Worm (Caenorhabditis elegans) whole organism, young adult: ENCODE results near the gene B0228.1.
A peak's percentile ranks its signal among the peaks of the same experiment; 100 is the strongest.

ENCODE experiments used
- B0035.1 ChIP-seq: sonication (generic microtip); optimal IDR thresholded peaks from 2 replicates; lab custom pipeline; 2016; ENCODE audit warnings: missing genetic modification characterization, mild to moderate bottlenecking, missing compliant biosample characterization, missing genotype, missing genetic modification reagents
- B0336.3 ChIP-seq: fragments of 200-800 bp; sonication (Bioruptor generic); IDR thresholded peaks from 2 replicates; pipeline ENCODE4 v1.3.6; 2022; ENCODE audit warnings: missing genetic modification characterization, missing compliant biosample characterization
- F55B11.4 ChIP-seq: sonication (generic microtip); optimal IDR thresholded peaks from 2 replicates; lab custom pipeline; 2016; ENCODE audit warnings: missing compliant biosample characterization, missing genetic modification characterization, borderline replicate concordance; ENCODE audit not compliant: insufficient read depth
- K11D2.4 ChIP-seq: fragments of 200-800 bp; sonication (Bioruptor generic); IDR thresholded peaks from 2 replicates; pipeline ENCODE4 v1.3.6; 2022; ENCODE audit warnings: missing genetic modification reagents, missing genetic modification characterization, missing compliant biosample characterization
- Y53G8AR.9 ChIP-seq: fragments of 200-800 bp; sonication (Bioruptor generic); conservative IDR thresholded peaks from 2 replicates; pipeline ENCODE4 v1.3.6; 2022; ENCODE audit warnings: missing genetic modification reagents, missing genetic modification characterization, missing compliant biosample characterization
- Y56A3A.18 ChIP-seq: fragments of 200-800 bp; sonication (Bioruptor generic); IDR thresholded peaks from 2 replicates; pipeline ENCODE4 v1.3.6; 2022; ENCODE audit warnings: missing genetic modification reagents, missing genetic modification characterization, missing compliant biosample characterization
- Y79H2A.3 ChIP-seq: fragments of 200-800 bp; sonication (Bioruptor generic); conservative IDR thresholded peaks from 2 replicates; pipeline ENCODE4 v1.3.6; 2022; ENCODE audit warnings: missing genetic modification reagents, missing genetic modification characterization, missing compliant biosample characterization
- ZK185.1 ChIP-seq: sonication (generic microtip); optimal IDR thresholded peaks from 2 replicates; lab custom pipeline; 2016; ENCODE audit warnings: mild to moderate bottlenecking, missing genetic modification characterization, missing compliant biosample characterization; ENCODE audit not compliant: poor library complexity, severe bottlenecking
- ama-1 ChIP-seq, 3 experiments: fragments of 150-350 bp in 1 of 3; sonication (generic microtip) in 2 of 3; optimal IDR thresholded peaks; 2 replicates each; lab custom pipeline; 2014 to 2018; ENCODE audit warnings: missing biosample characterization in 2 of 3, missing genetic modification characterization in 2 of 3, missing genetic modification reagents in 2 of 3
- attf-5 ChIP-seq: fragments of 200-800 bp; sonication (Bioruptor generic); optimal IDR thresholded peaks from 2 replicates; lab custom pipeline; 2018; ENCODE audit warnings: mild to moderate bottlenecking, missing genetic modification characterization, missing compliant biosample characterization
- ccch-3 ChIP-seq: fragments of 200-800 bp; sonication (Bioruptor generic); optimal IDR thresholded peaks from 2 replicates; lab custom pipeline; 2018; ENCODE audit warnings: mild to moderate bottlenecking, missing genetic modification characterization, missing compliant biosample characterization
- cebp-1 ChIP-seq, 2 experiments: fragments of 200-800 bp in 1 of 2; sonication (Bioruptor generic) in 1 of 2; sonication (generic microtip) in 1 of 2; IDR thresholded peaks in 1 of 2; optimal IDR thresholded peaks in 1 of 2; 2 replicates each; pipeline versions ENCODE4 v1.3.6 to Lab custom; 2017 to 2022; ENCODE audit warnings: missing compliant biosample characterization in 2 of 2, missing genetic modification characterization in 2 of 2, mild to moderate bottlenecking in 1 of 2, missing genetic modification reagents in 1 of 2, moderate library complexity in 1 of 2
- cebp-2 ChIP-seq: fragments of 200-800 bp; sonication (Bioruptor generic); IDR thresholded peaks from 2 replicates; pipeline ENCODE4 v1.3.6; 2022; ENCODE audit warnings: missing genetic modification characterization, missing compliant biosample characterization
- ceh-40 ChIP-seq: fragments of 200-800 bp; sonication (Bioruptor generic); IDR thresholded peaks from 2 replicates; pipeline ENCODE4 v1.3.6; 2022; ENCODE audit warnings: missing genetic modification characterization, missing compliant biosample characterization
- ceh-58 ChIP-seq: fragments of 200-800 bp; sonication (Bioruptor generic); IDR thresholded peaks from 2 replicates; pipeline ENCODE4 v1.3.6; 2022; ENCODE audit warnings: missing genetic modification characterization, missing compliant biosample characterization
- dox-1 ChIP-seq: fragments of 200-800 bp; sonication (Bioruptor generic); IDR thresholded peaks from 2 replicates; pipeline ENCODE4 v1.3.6; 2022; ENCODE audit warnings: missing genetic modification reagents, missing genetic modification characterization, missing compliant biosample characterization
- ets-4 ChIP-seq: fragments of 200-800 bp; sonication (Bioruptor generic); optimal IDR thresholded peaks from 2 replicates; lab custom pipeline; 2018; ENCODE audit warnings: mild to moderate bottlenecking, missing genetic modification characterization, missing compliant biosample characterization
- hlh-12 ChIP-seq: sonication (generic microtip); optimal IDR thresholded peaks from 2 replicates; lab custom pipeline; 2016; ENCODE audit warnings: missing genetic modification characterization, missing compliant biosample characterization
- hsf-1 ChIP-seq: fragments of 200-800 bp; sonication (Bioruptor generic); IDR thresholded peaks from 2 replicates; pipeline ENCODE4 v1.3.6; 2022; ENCODE audit warnings: missing genetic modification reagents, missing genetic modification characterization, missing compliant biosample characterization
- let-526 ChIP-seq: fragments of 200-800 bp; sonication (Bioruptor generic); IDR thresholded peaks from 2 replicates; pipeline ENCODE4 v1.3.6; 2022; ENCODE audit warnings: missing genetic modification reagents, missing genetic modification characterization, missing compliant biosample characterization
- lin-35 ChIP-seq, 3 experiments: fragments of 150-350 bp in 2 of 3; sonication (generic microtip) in 1 of 3; optimal IDR thresholded peaks; 2 replicates each; lab custom pipeline; 2014 to 2018; ENCODE audit warnings: missing biosample characterization in 3 of 3, missing genetic modification characterization in 3 of 3, missing genetic modification reagents in 3 of 3
- madf-10 ChIP-seq: sonication (generic microtip); optimal IDR thresholded peaks from 2 replicates; lab custom pipeline; 2016; ENCODE audit warnings: mild to moderate bottlenecking, missing genetic modification characterization, missing compliant biosample characterization
- madf-6 ChIP-seq: fragments of 200-800 bp; sonication (Bioruptor generic); IDR thresholded peaks from 2 replicates; pipeline ENCODE4 v1.3.6; 2022; ENCODE audit warnings: missing genetic modification reagents, missing genetic modification characterization, missing compliant biosample characterization
- nfya-2 ChIP-seq: fragments of 200-800 bp; sonication (Bioruptor generic); IDR thresholded peaks from 2 replicates; pipeline ENCODE4 v1.3.6; 2022; ENCODE audit warnings: missing genetic modification reagents, missing genetic modification characterization, missing compliant biosample characterization
- nfyb-1 ChIP-seq: fragments of 200-800 bp; sonication (Bioruptor generic); IDR thresholded peaks from 2 replicates; pipeline ENCODE4 v1.3.6; 2022; ENCODE audit warnings: missing genetic modification reagents, missing genetic modification characterization, missing compliant biosample characterization
- nhr-120 ChIP-seq: fragments of 200-800 bp; sonication (Bioruptor generic); IDR thresholded peaks from 2 replicates; pipeline ENCODE4 v1.3.6; 2022; ENCODE audit warnings: missing genetic modification characterization, missing compliant biosample characterization
- nhr-179 ChIP-seq: sonication (generic microtip); optimal IDR thresholded peaks from 2 replicates; lab custom pipeline; 2016; ENCODE audit warnings: mild to moderate bottlenecking, missing genetic modification characterization, missing compliant biosample characterization
- nhr-80 ChIP-seq: sonication (generic microtip); optimal IDR thresholded peaks from 2 replicates; lab custom pipeline; 2016; ENCODE audit warnings: missing genetic modification characterization, missing compliant biosample characterization
- repo-1 ChIP-seq: sonication (generic microtip); optimal IDR thresholded peaks from 2 replicates; lab custom pipeline; 2017; ENCODE audit warnings: mild to moderate bottlenecking, missing genetic modification characterization, missing compliant biosample characterization
- rpc-1 ChIP-seq, 2 experiments: fragments of 150-350 bp in 1 of 2; sonication (generic microtip) in 1 of 2; optimal IDR thresholded peaks; 2 replicates each; lab custom pipeline; 2014 to 2018; ENCODE audit warnings: missing biosample characterization in 1 of 2, missing genetic modification characterization in 1 of 2, missing genetic modification reagents in 1 of 2, missing genotype in 1 of 2
- snpc-4 ChIP-seq, 5 experiments: fragments of 150-350 bp in 1 of 5; sonication (generic microtip) in 4 of 5; optimal IDR thresholded peaks; 2 replicates each; lab custom pipeline; 2014 to 2018; ENCODE audit warnings: missing genetic modification characterization in 5 of 5, missing biosample characterization in 3 of 5, antibody characterized with exemption in 2 of 5, mild to moderate bottlenecking in 2 of 5, missing compliant biosample characterization in 2 of 5, missing genotype in 2 of 5, moderate library complexity in 2 of 5, missing genetic modification reagents in 1 of 5
- tbp1 ChIP-seq: fragments of 200-800 bp; sonication (Bioruptor generic); optimal IDR thresholded peaks from 2 replicates; lab custom pipeline; 2018; ENCODE audit warnings: mild to moderate bottlenecking, missing genetic modification characterization, missing compliant biosample characterization
- tbx-9 ChIP-seq: sonication (generic microtip); optimal IDR thresholded peaks from 2 replicates; lab custom pipeline; 2016; ENCODE audit warnings: borderline replicate concordance, missing genetic modification characterization, inconsistent platforms, missing compliant biosample characterization
- ztf-18 ChIP-seq: sonication (generic microtip); optimal IDR thresholded peaks from 2 replicates; lab custom pipeline; 2016; ENCODE audit warnings: missing genotype, mild to moderate bottlenecking, missing genetic modification characterization, missing compliant biosample characterization
- ztf-22 ChIP-seq: fragments of 200-800 bp; sonication (Bioruptor generic); optimal IDR thresholded peaks from 2 replicates; lab custom pipeline; 2018; ENCODE audit warnings: mild to moderate bottlenecking, missing genetic modification characterization, moderate library complexity, missing compliant biosample characterization
- ztf-25 ChIP-seq: fragments of 200-800 bp; sonication (Bioruptor generic); IDR thresholded peaks from 2 replicates; pipeline ENCODE4 v1.3.6; 2022; ENCODE audit warnings: missing genetic modification reagents, missing genetic modification characterization, missing compliant biosample characterization
- ztf-26 ChIP-seq: sonication (generic microtip); optimal IDR thresholded peaks from 2 replicates; lab custom pipeline; 2017; ENCODE audit warnings: missing genetic modification characterization, missing compliant biosample characterization
- ztf-3 ChIP-seq: fragments of 200-800 bp; sonication (Bioruptor generic); optimal IDR thresholded peaks from 2 replicates; lab custom pipeline; 2018; ENCODE audit warnings: mild to moderate bottlenecking, missing genetic modification characterization, missing compliant biosample characterization

B0228.1 gene

DNA sequence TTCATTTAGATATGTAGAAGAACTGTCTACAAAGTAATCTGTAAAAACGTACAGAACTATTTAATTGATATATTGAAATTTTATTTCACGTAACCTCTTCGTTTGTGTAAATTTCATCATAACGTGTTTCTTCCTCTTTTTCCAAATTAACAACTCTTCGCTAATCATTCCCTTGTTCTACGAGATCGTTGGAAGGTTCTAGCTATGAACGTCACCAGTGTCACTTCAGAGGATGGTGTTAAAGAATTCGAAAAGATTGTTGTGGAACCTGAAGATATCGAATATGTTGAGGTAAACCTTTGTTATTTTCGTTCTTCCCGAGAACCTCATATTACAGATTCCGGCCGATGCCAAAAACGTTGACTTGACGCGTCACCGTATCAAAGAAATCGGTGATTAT, 17.3 kb downstream of the B0228.1 start, which contains the start of gene C06A8.6:
TSS of gene C06A8.6 (plus strand) at position 89 of the 400 bp plus-strand sequence.
- TF ChIP-seq B0035.1: no peak
- no peak for TF ChIP-seq madf-6 (GFP tag; lab: Robert Waterston, UW)
- TF ChIP-seq F55B11.4 (tag; lab: Kevin White, UChicago): no peak
- TF ChIP-seq Y79H2A.3 (GFP tag; lab: Robert Waterston, UW): no peak
- no peak for TF ChIP-seq dox-1 (GFP tag; lab: Robert Waterston, UW)
- no peak for TF ChIP-seq rpc-1 (optimal IDR thresholded peaks at IDR 0.05; lab: Kevin White, UChicago)
- TF ChIP-seq rpc-1 (tag; optimal IDR thresholded peaks at IDR 0.05; lab: Kevin White, UChicago): no peak
- TF ChIP-seq let-526: no peak
- no peak for TF ChIP-seq hlh-12 (tag; lab: Kevin White, UChicago)
- no peak for TF ChIP-seq ceh-40
- TF ChIP-seq attf-5 (GFP tag; lab: Kevin White, UChicago): no peak
- no peak for TF ChIP-seq ztf-22 (GFP tag; lab: Kevin White, UChicago)
- no peak for TF ChIP-seq ztf-25 (GFP tag; lab: Robert Waterston, UW)

DNA sequence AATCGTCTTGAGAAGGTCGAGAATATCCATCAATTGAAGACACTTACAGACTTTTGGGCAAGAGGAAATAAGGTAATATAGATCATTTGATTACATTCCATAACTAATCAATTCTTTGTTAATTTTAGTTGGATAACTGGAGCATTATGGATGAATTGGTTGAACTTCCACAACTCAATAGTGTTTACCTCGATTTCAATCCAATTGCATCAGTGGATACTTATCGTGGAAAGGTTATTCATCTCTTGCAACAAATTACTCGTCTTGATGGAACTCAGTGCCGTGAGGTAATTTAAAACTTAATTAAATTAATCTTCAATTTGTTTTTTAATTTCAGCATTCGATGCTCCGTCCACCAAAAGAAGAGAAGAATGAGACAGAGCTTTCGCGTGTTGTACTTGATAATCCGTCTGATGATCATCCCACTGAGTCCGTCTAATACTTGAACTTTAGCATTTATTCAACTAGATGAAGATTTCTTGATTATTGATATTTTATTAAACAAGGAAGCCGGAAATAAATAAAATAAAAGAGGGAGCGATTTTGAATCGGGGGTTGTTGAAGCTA, 18.4 kb downstream of the B0228.1 start:
- TF ChIP-seq nfya-2 (GFP tag; lab: Robert Waterston, UW): no peak
- peak; percentile 31 for TF ChIP-seq ZK185.1 (tag; lab: Kevin White, UChicago)
- TF ChIP-seq nhr-179 (tag; lab: Kevin White, UChicago): no peak
- TF ChIP-seq repo-1: peak; percentile 57
- peak in 1 of 3 experiments; percentile 16 for TF ChIP-seq lin-35 (GFP tag; optimal IDR thresholded peaks at IDR 0.05; lab: Kevin White, UChicago)
- TF ChIP-seq ama-1 (optimal IDR thresholded peaks at IDR 0.05; lab: Kevin White, UChicago): peak; percentile 68
- no peak for TF ChIP-seq ama-1 (GFP tag; optimal IDR thresholded peaks at IDR 0.05; lab: Kevin White, UChicago)
- TF ChIP-seq Y53G8AR.9 (GFP tag; lab: Robert Waterston, UW): 0 out of 2 replicates have a peak, but pooled peaks have one; percentile 27

DNA sequence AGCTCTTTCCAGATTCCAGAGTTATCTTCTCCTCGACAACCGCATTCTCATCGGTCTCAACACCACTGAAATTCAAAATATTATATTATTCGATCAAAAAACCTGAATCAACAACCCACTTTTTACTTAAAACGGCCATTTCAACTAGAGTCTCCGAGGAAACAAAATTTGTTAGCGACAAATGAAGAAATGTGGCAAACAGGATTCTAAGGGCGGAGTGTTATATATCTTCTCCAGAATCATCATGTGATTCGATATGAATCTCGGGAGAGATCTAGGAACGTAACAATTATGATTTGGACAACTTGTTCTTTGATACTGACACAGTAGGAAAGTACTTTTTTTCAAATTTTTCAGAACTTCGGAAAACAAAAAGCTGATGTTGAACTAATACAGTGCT, 21.1 kb downstream of the B0228.1 start:
- TF ChIP-seq hsf-1 (0 out of 2 replicates have a peak, but pooled peaks have one; percentile 9), Y53G8AR.9 (GFP tag; lab: Robert Waterston, UW) (no peak)

DNA sequence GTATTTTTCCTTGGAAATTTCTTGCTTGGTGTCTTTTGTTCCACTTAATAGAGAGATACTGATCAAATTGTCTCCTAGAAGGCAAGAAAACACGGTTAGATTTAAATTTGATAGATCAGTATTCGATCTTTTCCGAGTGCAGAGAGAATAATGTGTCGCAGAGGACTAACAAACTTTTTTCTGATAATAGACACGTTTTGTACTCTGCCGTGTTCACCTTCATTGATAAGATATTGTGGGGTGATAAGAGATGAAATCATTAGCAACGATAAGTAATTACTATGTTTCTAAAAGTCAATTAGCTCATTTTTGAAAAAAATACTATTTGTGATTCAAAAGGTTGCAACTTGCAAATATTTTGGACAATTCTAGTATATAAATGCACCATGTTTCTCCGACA, 21.6 kb downstream of the B0228.1 start:
- 0 out of 2 replicates have a peak, but pooled peaks have one; percentile 16 for TF ChIP-seq K11D2.4 (GFP tag; lab: Robert Waterston, UW)
- TF ChIP-seq nhr-120 (GFP tag; lab: Robert Waterston, UW): no peak
- peak; percentile 14 for TF ChIP-seq ets-4 (GFP tag; lab: Kevin White, UChicago)
- peak; percentile 25; the same call in 1 of the 2 replicates for TF ChIP-seq nfyb-1 (GFP tag; lab: Robert Waterston, UW)
- TF ChIP-seq ztf-26 (tag; lab: Kevin White, UChicago): no peak
- no peak for TF ChIP-seq snpc-4 (GFP tag; optimal IDR thresholded peaks at IDR 0.05; lab: Kevin White, UChicago)
- TF ChIP-seq snpc-4 (tag; optimal IDR thresholded peaks at IDR 0.05; lab: Kevin White, UChicago): no peak
- TF ChIP-seq cebp-2 (GFP tag; lab: Robert Waterston, UW): 0 out of 2 replicates have a peak, but pooled peaks have one; percentile 26
- no peak for TF ChIP-seq ztf-18 (tag; lab: Kevin White, UChicago)
- TF ChIP-seq, all 124 proteins: peak for 4

DNA sequence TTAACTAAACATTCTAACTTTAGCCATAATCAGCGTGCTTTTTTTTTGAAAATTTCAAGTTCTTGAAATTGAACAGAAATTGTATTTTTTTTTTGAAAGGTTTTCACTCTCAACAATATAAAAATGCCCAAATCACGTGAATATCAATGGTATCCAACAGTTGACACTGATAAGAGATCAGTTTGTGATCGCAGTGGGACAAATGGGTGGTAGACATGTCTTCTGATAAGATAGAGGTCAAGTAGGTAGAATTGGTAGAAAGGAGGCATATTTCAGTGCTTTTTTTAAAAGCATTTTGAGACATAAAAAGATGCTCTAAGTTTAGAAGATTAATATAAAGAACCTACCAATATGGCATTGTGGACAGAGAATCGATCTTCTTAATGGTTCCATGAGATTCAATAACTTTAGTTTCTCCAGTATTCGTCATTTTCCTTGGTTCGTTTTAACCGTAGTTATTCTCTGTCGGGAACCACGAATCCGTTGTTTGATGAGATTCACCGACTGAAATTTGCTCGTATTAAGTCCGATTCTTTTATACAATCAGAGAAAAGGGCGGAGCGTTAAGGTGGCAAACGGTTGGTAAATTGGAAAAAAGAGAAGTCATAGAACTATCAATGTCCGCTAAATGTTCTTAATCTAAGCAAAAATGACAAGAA, 22.3 kb downstream of the B0228.1 start, which contains the start of gene mthf-1:
TSS of gene mthf-1 (minus strand) at position 504 of the 659 bp plus-strand sequence.
- TF ChIP-seq tbx-9 (tag; lab: Kevin White, UChicago) (no peak), nhr-80 (tag; lab: Kevin White, UChicago) (peak; percentile 71), ccch-3 (no peak), B0336.3 (GFP tag; lab: Robert Waterston, UW) (no peak), tbp1 (GFP tag; lab: Kevin White, UChicago) (peak; percentile 2), Y56A3A.18 (GFP tag; lab: Robert Waterston, UW) (peak; percentile 26; the same call in 1 of the 2 replicates), cebp-1 (GFP tag; IDR thresholded peaks at IDR 0.05; lab: Robert Waterston, UW) (no peak), cebp-1 (tag; optimal IDR thresholded peaks at IDR 0.05; lab: Kevin White, UChicago) (peak; percentile 22), ztf-3 (GFP tag; lab: Kevin White, UChicago) (no peak), snpc-4 (GFP tag; optimal IDR thresholded peaks at IDR 0.05; lab: Kevin White, UChicago) (no peak), snpc-4 (tag; optimal IDR thresholded peaks at IDR 0.05; lab: Kevin White, UChicago) (no peak), madf-10 (tag; lab: Kevin White, UChicago) (no peak), ceh-58 (GFP tag; lab: Robert Waterston, UW) (no peak), let-526 (no peak), F55B11.4 (tag; lab: Kevin White, UChicago) (no peak)
